Worm (Caenorhabditis elegans): Measurements from ENCODE around the gene lips-3.

DNA sequence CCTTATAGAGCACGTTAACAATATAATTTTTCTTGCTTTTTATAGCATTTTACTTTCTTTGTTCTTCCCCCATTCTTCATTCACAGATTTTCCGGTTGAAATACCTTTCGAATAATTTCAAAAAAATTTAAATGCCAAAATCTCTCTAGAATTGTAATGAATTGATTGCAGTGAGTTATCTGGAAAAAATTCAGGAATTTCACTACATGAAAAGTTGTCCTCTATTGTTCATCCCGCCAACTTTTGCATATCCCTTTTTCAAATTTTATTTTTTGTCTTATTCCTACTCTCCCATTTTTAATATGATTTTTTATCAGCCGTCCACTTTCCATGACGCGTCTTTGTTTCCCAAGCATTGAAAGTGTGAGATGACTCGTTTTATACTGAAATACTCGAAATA lies 37.0 kb downstream of the lips-3 start:
- TF ChIP-seq ama-1 (optimal IDR thresholded peaks at IDR 0.05) (no peak), aly-1 (tag; optimal IDR thresholded peaks at IDR 0.05) (no peak), hmbx-1 (tag; optimal IDR thresholded peaks at IDR 0.05) (no peak), flt-1 (GFP tag; IDR thresholded peaks at IDR 0.05) (no peak), B0310.2 (tag; optimal IDR thresholded peaks at IDR 0.05) (no peak), ets-7 (tag; optimal IDR thresholded peaks at IDR 0.05) (no peak), sea-1 (GFP tag; conservative IDR thresholded peaks at IDR 0.05) (no peak), tbx-37 (GFP tag; conservative IDR thresholded peaks at IDR 0.05) (no peak), scrt-1 (GFP tag; IDR thresholded peaks at IDR 0.05) (no peak), F13C5.2 (tag; optimal IDR thresholded peaks at IDR 0.05) (no peak), ceh-36 (tag; optimal IDR thresholded peaks at IDR 0.05) (no peak), ceh-13 (GFP tag; optimal IDR thresholded peaks at IDR 0.05) (no peak)
